Fruit fly (Drosophila melanogaster) whole organism, prepupa: Measurements from ENCODE around the gene CG31800.

Experiments used
- Blimp-1 ChIP-seq: fragments of 200-800 bp; sonication (Bioruptor generic); optimal IDR thresholded peaks from 3 replicates; lab custom pipeline; 2017; ENCODE audit warnings: missing biosample characterization, missing genetic modification characterization, mild to moderate bottlenecking, moderate library complexity, missing genetic modification reagents
- CG10631 ChIP-seq: fragments of 200-800 bp; sonication (Bioruptor generic); optimal IDR thresholded peaks from 2 replicates; lab custom pipeline; 2016; ENCODE audit warnings: missing biosample characterization, missing genetic modification characterization
- CG10669 ChIP-seq: fragments of 200-800 bp; sonication (Bioruptor generic); optimal IDR thresholded peaks from 3 replicates; lab custom pipeline; 2018; ENCODE audit warnings: missing biosample characterization, mild to moderate bottlenecking, missing genetic modification characterization, moderate library complexity
- CG11762 ChIP-seq: fragments of 200-800 bp; sonication (Bioruptor generic); optimal IDR thresholded peaks from 3 replicates; lab custom pipeline; 2016; ENCODE audit warnings: missing biosample characterization, missing genetic modification characterization; ENCODE audit not compliant: insufficient read depth
- CG11902 ChIP-seq: fragments of 200-800 bp; sonication (Bioruptor generic); optimal IDR thresholded peaks from 3 replicates; lab custom pipeline; 2016; ENCODE audit warnings: missing biosample characterization, missing genetic modification characterization
- CG15336 ChIP-seq: fragments of 200-800 bp; sonication (Bioruptor generic); IDR thresholded peaks from 2 replicates; pipeline ENCODE4 v1.3.6; 2022; ENCODE audit warnings: missing biosample characterization, missing genetic modification characterization
- CG16779 ChIP-seq: fragments of 200-800 bp; sonication (Bioruptor generic); optimal IDR thresholded peaks from 3 replicates; lab custom pipeline; 2017; ENCODE audit warnings: missing biosample characterization, mild to moderate bottlenecking, missing genetic modification characterization
- CG3032 ChIP-seq: fragments of 200-800 bp; optimal IDR thresholded peaks from 2 replicates; lab custom pipeline; 2019; ENCODE audit warnings: missing biosample characterization, mild to moderate bottlenecking, missing genetic modification characterization, moderate library complexity
- CG31627 ChIP-seq: fragments of 200-800 bp; sonication (Bioruptor generic); optimal IDR thresholded peaks from 3 replicates; lab custom pipeline; 2016; ENCODE audit warnings: missing biosample characterization, missing genetic modification characterization
- CG32006 ChIP-seq: fragments of 200-800 bp; sonication (Bioruptor generic); optimal IDR thresholded peaks from 3 replicates; lab custom pipeline; 2017; ENCODE audit warnings: missing biosample characterization, mild to moderate bottlenecking, missing genetic modification characterization
- CG34406 ChIP-seq: fragments of 200-800 bp; sonication (Bioruptor generic); optimal IDR thresholded peaks from 3 replicates; lab custom pipeline; 2016; ENCODE audit warnings: missing biosample characterization, missing genetic modification characterization
- CG6276 ChIP-seq: fragments of 200-800 bp; sonication (Bioruptor generic); optimal IDR thresholded peaks from 2 replicates; lab custom pipeline; 2017; ENCODE audit warnings: missing biosample characterization, mild to moderate bottlenecking, missing genetic modification characterization
- CG6792 ChIP-seq: fragments of 200-800 bp; sonication (Bioruptor generic); optimal IDR thresholded peaks from 3 replicates; lab custom pipeline; 2016; ENCODE audit warnings: missing biosample characterization, missing genetic modification characterization
- CG6808 ChIP-seq: fragments of 200-800 bp; sonication (Bioruptor generic); optimal IDR thresholded peaks from 3 replicates; lab custom pipeline; 2017; ENCODE audit warnings: missing biosample characterization, missing genetic modification characterization, mild to moderate bottlenecking, moderate library complexity, missing genetic modification reagents
- CG7368 ChIP-seq: fragments of 200-800 bp; sonication (Bioruptor generic); optimal IDR thresholded peaks from 3 replicates; lab custom pipeline; 2016; ENCODE audit warnings: missing biosample characterization, missing genetic modification characterization
- CG8119 ChIP-seq: fragments of 200-800 bp; sonication (Bioruptor generic); IDR thresholded peaks from 3 replicates; pipeline ENCODE4 v1.3.6; 2022; ENCODE audit warnings: missing biosample characterization, missing genetic modification characterization
- CG9139 ChIP-seq: fragments of 200-800 bp; sonication (Bioruptor generic); optimal IDR thresholded peaks from 3 replicates; lab custom pipeline; 2017; ENCODE audit warnings: missing biosample characterization, mild to moderate bottlenecking, missing genetic modification characterization
- Eip75B ChIP-seq: fragments of 200-800 bp; sonication (Bioruptor generic); optimal IDR thresholded peaks from 3 replicates; lab custom pipeline; 2016; ENCODE audit warnings: missing biosample characterization, missing genetic modification characterization
- Eip78C ChIP-seq: fragments of 200-800 bp; sonication (Bioruptor generic); peaks from one replicate; lab custom pipeline; 2016; ENCODE audit warnings: missing biosample characterization, missing genetic modification characterization
- Ets21C ChIP-seq: fragments of 200-800 bp; sonication (Bioruptor generic); optimal IDR thresholded peaks from 3 replicates; lab custom pipeline; 2016; ENCODE audit warnings: missing biosample characterization, missing genetic modification characterization
- Ets96B ChIP-seq: fragments of 200-800 bp; optimal IDR thresholded peaks from 2 replicates; lab custom pipeline; 2019; ENCODE audit warnings: missing biosample characterization, mild to moderate bottlenecking, missing genetic modification characterization, moderate library complexity
- Gug ChIP-seq: fragments of 200-800 bp; sonication (Bioruptor generic); IDR thresholded peaks from 2 replicates; pipeline ENCODE4 v1.3.6; 2022; ENCODE audit warnings: missing biosample characterization, missing genetic modification characterization
- Hr38 ChIP-seq: sonication (Bioruptor generic); optimal IDR thresholded peaks from 2 replicates; lab custom pipeline; 2016; ENCODE audit warnings: missing biosample characterization, missing genetic modification characterization
- Met ChIP-seq: fragments of 200-800 bp; sonication (Bioruptor generic); optimal IDR thresholded peaks from 3 replicates; lab custom pipeline; 2016; ENCODE audit warnings: missing biosample characterization, missing genetic modification characterization
- OdsH ChIP-seq: fragments of 200-800 bp; sonication (Bioruptor generic); optimal IDR thresholded peaks from 3 replicates; lab custom pipeline; 2016; ENCODE audit warnings: missing biosample characterization, missing genetic modification characterization
- Sox102F ChIP-seq: fragments of 200-800 bp; sonication (Bioruptor generic); optimal IDR thresholded peaks from 2 replicates; lab custom pipeline; 2016; ENCODE audit warnings: missing biosample characterization, mild to moderate bottlenecking, missing genetic modification characterization
- Sox14 ChIP-seq: fragments of 200-800 bp; sonication (Bioruptor generic); optimal IDR thresholded peaks from 3 replicates; lab custom pipeline; 2016; ENCODE audit warnings: missing biosample characterization, missing genetic modification characterization
- achi ChIP-seq: fragments of 200-800 bp; sonication (Bioruptor generic); optimal IDR thresholded peaks from 3 replicates; lab custom pipeline; 2016; ENCODE audit warnings: missing biosample characterization, missing genetic modification characterization
- acj6 ChIP-seq: fragments of 200-800 bp; sonication (Bioruptor generic); optimal IDR thresholded peaks from 3 replicates; lab custom pipeline; 2016; ENCODE audit warnings: missing biosample characterization, missing genetic modification characterization
- cyc ChIP-seq: fragments of 200-800 bp; sonication (Bioruptor generic); optimal IDR thresholded peaks from 3 replicates; lab custom pipeline; 2016; ENCODE audit warnings: missing biosample characterization, missing genetic modification characterization
- dac ChIP-seq: fragments of 200-800 bp; sonication (Bioruptor generic); optimal IDR thresholded peaks from 2 replicates; lab custom pipeline; 2017; ENCODE audit warnings: missing biosample characterization, mild to moderate bottlenecking, missing genetic modification characterization
- dsx ChIP-seq: fragments of 200-800 bp; optimal IDR thresholded peaks from 3 replicates; lab custom pipeline; 2019; ENCODE audit warnings: missing biosample characterization, mild to moderate bottlenecking, missing genetic modification characterization, moderate library complexity; ENCODE audit not compliant: poor library complexity, severe bottlenecking
- esn ChIP-seq: fragments of 200-800 bp; sonication (Bioruptor generic); optimal IDR thresholded peaks from 2 replicates; lab custom pipeline; 2016; ENCODE audit warnings: missing biosample characterization, mild to moderate bottlenecking, missing genetic modification characterization, moderate library complexity
- fd85E ChIP-seq: fragments of 200-800 bp; sonication (Bioruptor generic); optimal IDR thresholded peaks from 3 replicates; lab custom pipeline; 2016; ENCODE audit warnings: missing biosample characterization, missing genetic modification characterization
- fkh ChIP-seq: fragments of 200-800 bp; sonication (Bioruptor generic); optimal IDR thresholded peaks from 3 replicates; lab custom pipeline; 2017; ENCODE audit warnings: missing biosample characterization, mild to moderate bottlenecking, missing genetic modification characterization, moderate library complexity
- lz ChIP-seq: fragments of 200-800 bp; sonication (Bioruptor generic); optimal IDR thresholded peaks from 3 replicates; lab custom pipeline; 2016; ENCODE audit warnings: missing biosample characterization, missing genetic modification characterization
- net ChIP-seq: fragments of 200-800 bp; sonication (Bioruptor generic); optimal IDR thresholded peaks from 3 replicates; lab custom pipeline; 2016; ENCODE audit warnings: missing biosample characterization, missing genetic modification characterization
- salr ChIP-seq, 2 experiments: fragments of 200-800 bp; sonication (Bioruptor generic); optimal IDR thresholded peaks; 3 replicates each; lab custom pipeline; 2016 to 2018; ENCODE audit warnings: missing biosample characterization in 2 of 2, missing genetic modification characterization in 2 of 2, mild to moderate bottlenecking in 1 of 2
- ss ChIP-seq, 2 experiments: fragments of 200-800 bp; sonication (Bioruptor generic); optimal IDR thresholded peaks; 2 replicates in 1 of 2; 3 replicates in 1 of 2; lab custom pipeline; 2017 to 2018; ENCODE audit warnings: mild to moderate bottlenecking in 2 of 2, missing biosample characterization in 2 of 2, missing genetic modification characterization in 2 of 2, moderate library complexity in 1 of 2
- topi ChIP-seq: fragments of 200-800 bp; sonication (Bioruptor generic); optimal IDR thresholded peaks from 3 replicates; lab custom pipeline; 2016; ENCODE audit warnings: missing biosample characterization, missing genetic modification characterization
- vri ChIP-seq: fragments of 200-800 bp; sonication (Bioruptor generic); optimal IDR thresholded peaks from 3 replicates; lab custom pipeline; 2016; ENCODE audit warnings: missing biosample characterization, mild to moderate bottlenecking, missing genetic modification characterization

Gene CG31800

dm6 chr2L:19023972-19024743, 10.2 kb downstream of the CG31800 start (continued):
- peak; percentile 77 for TF ChIP-seq Ets96B
- peak; percentile 33 for TF ChIP-seq net (GFP tag; lab: Kevin White, UChicago)
- peak; percentile 54 for TF ChIP-seq CG6792 (GFP tag; lab: Kevin White, UChicago)
- peak; percentile 57 for TF ChIP-seq achi
- TF ChIP-seq Eip78C (GFP tag; lab: Kevin White, UChicago) = peak; percentile 90
- no peak for TF ChIP-seq fkh (GFP tag; lab: Kevin White, UChicago)
- no peak for TF ChIP-seq fd85E (GFP tag; lab: Kevin White, UChicago)
- TF ChIP-seq dac (GFP tag; lab: Kevin White, UChicago) = no peak
- peak; percentile 53 for TF ChIP-seq Eip75B (GFP tag; lab: Kevin White, UChicago)
- TF ChIP-seq ss (GFP tag; optimal IDR thresholded peaks at IDR 0.05; lab: Kevin White, UChicago) = peak; percentile 27 to 71
- peak; percentile 55 for TF ChIP-seq CG9139 (GFP tag; lab: Kevin White, UChicago)
- peak; percentile 4 for TF ChIP-seq vri (GFP tag; lab: Kevin White, UChicago)
- no peak for TF ChIP-seq CG15336 (GFP tag; lab: Robert Waterston, UW)
- TF ChIP-seq CG10631 = peak; percentile 47
- peak; percentile 39 for TF ChIP-seq Sox14
- TF ChIP-seq dsx = peak; percentile 69
- peak; percentile 29 for TF ChIP-seq CG11902
- peak; percentile 75 for TF ChIP-seq CG6808 (GFP tag; lab: Kevin White, UChicago)
- TF ChIP-seq cyc = peak; percentile 28
- no peak for TF ChIP-seq CG7368 (GFP tag; lab: Kevin White, UChicago)
- TF ChIP-seq CG3032 (tag; lab: Kevin White, UChicago) = peak; percentile 81
- TF ChIP-seq OdsH (GFP tag; lab: Kevin White, UChicago) = peak; percentile 61
- TF ChIP-seq Hr38 (GFP tag; lab: Kevin White, UChicago) = no peak
- peak; percentile 48 for TF ChIP-seq CG34406
- TF ChIP-seq topi (GFP tag; lab: Kevin White, UChicago) = peak; percentile 51

- TF ChIP-seq Blimp-1 (GFP tag; lab: Kevin White, UChicago) = no peak
- no peak for TF ChIP-seq CG31627 (GFP tag; lab: Kevin White, UChicago)
- TF ChIP-seq Eip78C (GFP tag; lab: Kevin White, UChicago) = no peak
- no peak for TF ChIP-seq Ets96B
Measured at dm6 chr2L:19022221-19022516, 12.2 kb downstream of the CG31800 start, which contains the start of gene CG15172. CG15172 (plus strand) TSS chr2L:19022417.

- TF ChIP-seq CG10631 = peak; percentile 84
- TF ChIP-seq Eip75B (GFP tag; lab: Kevin White, UChicago) = peak; percentile 78
- TF ChIP-seq esn (GFP tag; lab: Kevin White, UChicago) = peak; percentile 88
- peak; percentile 65 for TF ChIP-seq Ets21C (GFP tag; lab: Kevin White, UChicago)
- TF ChIP-seq Gug (GFP tag; lab: Robert Waterston, UW) = 0 out of 2 replicates have a peak, but pooled peaks have one; percentile 8
- peak; percentile 83 for TF ChIP-seq CG16779
- TF ChIP-seq CG32006 = peak; percentile 89
- peak; percentile 81 for TF ChIP-seq acj6 (GFP tag; lab: Kevin White, UChicago)
- peak; percentile 80 for TF ChIP-seq CG34406
- TF ChIP-seq CG10669 (GFP tag; lab: Kevin White, UChicago) = peak; percentile 84
- TF ChIP-seq vri (GFP tag; lab: Kevin White, UChicago) = peak; percentile 68
- TF ChIP-seq Eip78C (GFP tag; lab: Kevin White, UChicago) = peak; percentile 97
- TF ChIP-seq CG6276 (GFP tag; lab: Kevin White, UChicago) = peak; percentile 72
- peak; percentile 80 for TF ChIP-seq CG9139 (GFP tag; lab: Kevin White, UChicago)
- peak; percentile 54 to 82 for TF ChIP-seq salr (GFP tag; optimal IDR thresholded peaks at IDR 0.05; lab: Kevin White, UChicago)
- TF ChIP-seq CG3032 (tag; lab: Kevin White, UChicago) = peak; percentile 90
- TF ChIP-seq Hr38 (GFP tag; lab: Kevin White, UChicago) = no peak
- TF ChIP-seq CG7368 (GFP tag; lab: Kevin White, UChicago) = peak; percentile 53
- peak; percentile 53 for TF ChIP-seq dac (GFP tag; lab: Kevin White, UChicago)
- TF ChIP-seq Sox102F (GFP tag; lab: Kevin White, UChicago) = peak; percentile 85
- TF ChIP-seq net (GFP tag; lab: Kevin White, UChicago) = peak; percentile 72
- peak; percentile 84 for TF ChIP-seq Met (GFP tag; lab: Kevin White, UChicago)
- TF ChIP-seq CG8119 (GFP tag; lab: Robert Waterston, UW) = peak; percentile 89
- TF ChIP-seq ss (GFP tag; optimal IDR thresholded peaks at IDR 0.05; lab: Kevin White, UChicago) = peak; percentile 92 to 96
- TF ChIP-seq lz = peak; percentile 82
- TF ChIP-seq Blimp-1 (GFP tag; lab: Kevin White, UChicago) = peak; percentile 61
- peak; percentile 90 for TF ChIP-seq Ets96B
- TF ChIP-seq CG6808 (GFP tag; lab: Kevin White, UChicago) = peak; percentile 85
- TF ChIP-seq CG11762 = peak; percentile 57
- TF ChIP-seq CG31627 (GFP tag; lab: Kevin White, UChicago) = peak; percentile 72
- peak; percentile 82 for TF ChIP-seq CG6792 (GFP tag; lab: Kevin White, UChicago)
Measured at dm6 chr2L:19021278-19022220, 12.8 kb downstream of the CG31800 start.
